Fruit fly (Drosophila melanogaster) whole organism, larva: ENCODE data around the gene CG42245.

Experiments used
- noc ChIP-seq: fragments of 200-800 bp; sonication (Bioruptor generic); optimal IDR thresholded peaks from 3 replicates; lab custom pipeline; 2019; ENCODE audit warnings: missing biosample characterization, mild to moderate bottlenecking, missing genetic modification characterization, moderate library complexity

CG42245 gene

DNA sequence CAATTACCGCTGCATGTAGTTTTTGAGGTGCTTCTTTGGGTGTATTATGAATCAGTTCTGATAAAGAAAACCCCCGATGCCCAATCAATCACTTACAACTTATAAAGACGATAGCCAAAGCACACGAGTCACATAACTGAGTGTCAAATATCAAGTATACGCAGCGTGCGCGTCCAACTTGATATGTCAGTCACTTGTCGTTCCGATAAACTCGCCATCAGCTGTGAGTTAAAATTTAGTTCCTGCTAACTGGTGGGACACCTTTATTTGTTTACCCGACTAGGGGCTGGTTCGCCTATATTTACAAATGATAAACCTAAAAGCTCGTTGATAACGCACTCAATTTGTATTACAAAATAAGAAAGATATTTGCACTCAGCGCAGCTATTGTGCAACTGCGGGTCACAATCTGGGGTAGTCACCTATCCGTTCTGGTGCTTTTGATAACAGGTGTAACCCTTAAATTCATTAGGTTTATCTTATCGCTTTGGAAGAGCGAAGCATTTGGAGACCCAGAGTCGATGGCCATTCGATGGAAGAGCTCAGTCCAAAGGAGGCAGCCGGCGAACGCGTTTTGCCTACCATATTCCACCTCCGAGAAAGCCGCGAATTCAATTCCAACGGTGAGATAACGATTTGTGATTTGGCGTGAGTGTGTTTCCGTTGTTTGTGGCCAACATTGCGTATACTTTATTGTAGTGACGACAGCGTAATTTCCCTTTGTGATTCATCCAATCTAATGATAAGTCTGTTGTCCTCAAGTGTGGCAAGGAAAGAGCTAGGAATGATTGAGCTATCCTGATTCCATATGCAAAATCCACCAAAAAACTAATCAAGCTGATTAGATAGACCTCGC lies 16.2 kb downstream of the CG42245 start, which contains the start of gene CG1246:
CG1246 (plus strand) TSS at position 526 of the 856 bp plus-strand sequence.
- TF ChIP-seq noc (tag; lab: Kevin White, UChicago) = peak; percentile 68

DNA sequence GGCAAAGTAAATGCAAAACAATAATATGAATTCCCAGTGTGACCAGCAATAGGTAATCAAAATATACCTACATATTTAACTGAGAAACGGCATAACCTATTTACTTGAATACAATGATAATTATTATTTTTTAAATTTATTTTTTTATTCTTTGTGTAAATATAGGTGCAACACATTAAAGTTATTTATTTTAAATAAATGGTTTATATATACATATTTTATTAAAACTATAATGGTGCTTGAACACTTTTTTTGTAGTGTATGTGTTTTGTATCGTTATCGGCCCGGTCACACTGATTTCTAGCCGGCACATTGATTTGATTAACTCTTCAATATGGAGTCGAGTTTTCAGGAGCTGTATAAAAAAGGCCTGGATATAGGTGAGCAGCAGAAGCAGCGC lies 20.3 kb downstream of the CG42245 start, which contains the start of the genes ProRS-m, CG42304 and Snup:
ProRS-m (minus strand) TSS at position 51 of the 400 bp plus-strand sequence.
CG42304 (plus strand) TSS at position 289 of the 400 bp plus-strand sequence.
Snup (plus strand) TSS at position 289 of the 400 bp plus-strand sequence.
- no peak for TF ChIP-seq noc (tag; lab: Kevin White, UChicago)

DNA sequence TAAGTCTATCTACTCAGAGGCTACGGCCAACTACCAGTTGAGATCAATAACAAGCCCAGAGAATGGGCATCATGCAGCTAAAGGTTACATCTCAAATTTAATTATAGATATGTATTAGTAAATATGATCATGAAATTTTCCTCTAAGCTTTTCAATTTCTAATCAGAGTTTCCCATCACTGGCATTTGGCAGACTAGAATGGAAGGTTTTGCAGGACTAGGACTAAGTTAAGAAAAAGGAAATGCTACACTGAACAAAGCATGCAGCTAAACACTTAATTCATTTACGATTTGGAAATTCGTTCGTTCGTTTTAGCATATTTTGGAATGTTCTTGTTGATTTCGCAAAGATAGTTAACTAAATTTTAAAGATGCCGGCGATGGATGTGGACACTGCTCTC lies 27.8 kb downstream of the CG42245 start, which contains the start of gene CG33233:
CG33233 (plus strand) TSS at position 301 of the 400 bp plus-strand sequence.
- TF ChIP-seq noc (tag; lab: Kevin White, UChicago) = no peak

DNA sequence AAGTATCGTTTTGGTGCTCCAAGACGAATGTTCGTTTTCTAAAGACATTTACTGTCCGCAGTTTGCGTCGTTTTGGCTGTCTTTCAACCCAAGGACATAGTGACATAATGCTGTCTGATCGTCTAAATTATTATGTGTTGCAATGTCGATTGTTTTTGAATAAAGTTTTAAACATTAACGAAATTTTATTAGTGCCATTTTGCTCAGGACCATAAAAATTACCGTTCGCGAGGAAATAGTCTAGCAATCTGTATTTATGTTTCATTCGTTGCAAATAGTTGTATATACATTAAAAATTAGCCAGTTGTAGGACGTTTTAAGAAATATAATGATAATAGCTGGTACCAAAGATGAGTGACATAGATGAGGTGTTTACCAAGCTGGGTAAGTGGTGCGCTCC lies 29.8 kb downstream of the CG42245 start, which contains the start of gene CG33234:
CG33234 (plus strand) TSS at position 301 of the 400 bp plus-strand sequence.
- no peak for TF ChIP-seq noc (tag; lab: Kevin White, UChicago)
